Fruit fly (Drosophila melanogaster): ENCODE measurements around the gene SdhD.

DNA sequence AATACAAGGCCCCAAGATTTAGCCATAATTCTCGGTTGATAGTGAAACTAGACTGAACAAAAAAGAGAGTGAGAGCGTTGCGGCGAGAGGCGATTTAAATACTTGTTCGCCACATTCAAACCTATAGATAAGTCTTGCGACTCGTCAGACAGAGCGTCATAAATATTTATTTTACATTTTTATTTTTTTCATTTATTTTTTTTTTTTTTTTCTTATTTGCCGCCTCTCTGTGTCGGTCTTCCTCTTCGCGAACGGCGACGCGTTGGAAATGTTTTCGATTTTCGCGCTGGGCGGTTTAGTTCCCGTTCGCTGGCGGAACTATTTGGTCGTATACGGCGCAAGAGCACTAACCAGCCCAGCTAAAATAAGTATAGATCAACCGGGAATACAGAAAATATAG, 32.3 kb downstream of the SdhD start:
- TF ChIP-seq sage (GFP tag; optimal IDR thresholded peaks at IDR 0.05) (peak; percentile 15), GATAd (GFP tag; optimal IDR thresholded peaks at IDR 0.05) (no peak), psq (GFP tag; optimal IDR thresholded peaks at IDR 0.05) (no peak), Hr78 (GFP tag; optimal IDR thresholded peaks at IDR 0.05) (no peak), rgr (GFP tag; optimal IDR thresholded peaks at IDR 0.05) (no peak), Hnf4 (GFP tag; optimal IDR thresholded peaks at IDR 0.05) (no peak), OdsH (GFP tag; optimal IDR thresholded peaks at IDR 0.05) (no peak), pan (optimal IDR thresholded peaks at IDR 0.05) (no peak), CG32264 (GFP tag; optimal IDR thresholded peaks at IDR 0.05) (no peak), CrebA (GFP tag; optimal IDR thresholded peaks at IDR 0.05; ENCODE audit: borderline replicate concordance) (no peak), h (GFP tag; optimal IDR thresholded peaks at IDR 0.05) (no peak), dmrt93B (GFP tag; optimal IDR thresholded peaks at IDR 0.05) (no peak), fru (GFP tag; optimal IDR thresholded peaks at IDR 0.05) (no peak)

Data from whole organism, wandering third instar larva.